Worm (Caenorhabditis elegans) whole organism, midembryonic: ENCODE data around the gene arcp-1.

Experiments
- flt-1 ChIP-seq: fragments of 200-800 bp; sonication (Bioruptor generic); IDR thresholded peaks from 2 replicates; pipeline ENCODE4 v1.3.6; 2022; ENCODE audit warnings: missing genetic modification characterization, missing compliant biosample characterization
- klf-2 ChIP-seq: fragments of 200-800 bp; sonication (Bioruptor generic); conservative IDR thresholded peaks from 2 replicates; pipeline ENCODE4 v1.3.6; 2022; ENCODE audit warnings: missing genetic modification reagents, missing genetic modification characterization, missing compliant biosample characterization
- tab-1 ChIP-seq: fragments of 200-800 bp; sonication (Bioruptor generic); IDR thresholded peaks from 2 replicates; pipeline ENCODE4 v1.3.6; 2022; ENCODE audit warnings: missing genetic modification characterization, missing compliant biosample characterization
- ztf-23 ChIP-seq: fragments of 200-800 bp; sonication (Bioruptor generic); IDR thresholded peaks from 2 replicates; pipeline ENCODE4 v1.3.6; 2022; ENCODE audit warnings: missing genetic modification reagents, missing genetic modification characterization, missing compliant biosample characterization
- ztf-29 ChIP-seq: fragments of 200-800 bp; sonication (Bioruptor generic); IDR thresholded peaks from 2 replicates; pipeline ENCODE4 v1.3.6; 2022; ENCODE audit warnings: missing genetic modification reagents, missing genetic modification characterization, missing compliant biosample characterization

DNA sequence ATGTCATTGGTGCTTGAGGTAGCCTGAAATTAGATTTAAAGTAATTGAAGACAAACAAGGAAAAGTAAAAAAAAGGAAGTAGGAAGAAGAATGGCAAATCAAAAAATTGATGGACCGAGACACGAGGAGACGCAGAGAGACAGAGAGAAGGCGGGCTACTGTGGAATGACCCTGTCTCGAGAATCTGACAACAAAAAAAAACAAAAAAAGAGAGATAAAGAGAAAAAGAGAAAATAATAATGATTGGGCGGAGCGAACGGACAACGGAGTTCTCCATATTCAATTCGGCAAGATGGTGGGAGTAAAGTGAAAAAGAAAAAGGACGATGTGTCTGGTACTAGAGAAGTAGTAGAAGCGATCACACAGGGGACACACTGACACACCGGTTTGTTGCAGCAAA lies 49.8 kb upstream of the arcp-1 start, which contains the start of gene toh-1:
- TF ChIP-seq ztf-29 (no peak), klf-2 (GFP tag; lab: Robert Waterston, UW) (no peak), ztf-23 (GFP tag; lab: Robert Waterston, UW) (no peak), tab-1 (no peak), flt-1 (GFP tag; lab: Robert Waterston, UW) (no peak)
